Worm (Caenorhabditis elegans): ENCODE results near the gene gcy-23.

Gene gcy-23

ce11 chrIV:3289237-3289636, at the start of gene gcy-23:
gcy-23 (minus strand) TSS chrIV:3289337.
- no peak for TF ChIP-seq Y53G8AR.9 (GFP tag; conservative IDR thresholded peaks at IDR 0.05)
- no peak for TF ChIP-seq tlf-1 (GFP tag; optimal IDR thresholded peaks at IDR 0.05)
- TF ChIP-seq cebp-2 (GFP tag; IDR thresholded peaks at IDR 0.05) = no peak
- TF ChIP-seq ccch-3 (GFP tag; optimal IDR thresholded peaks at IDR 0.05) = no peak
- TF ChIP-seq madf-6 (GFP tag; IDR thresholded peaks at IDR 0.05) = no peak
- TF ChIP-seq Y79H2A.3 (GFP tag; conservative IDR thresholded peaks at IDR 0.05) = no peak
- TF ChIP-seq athp-1 (tag; optimal IDR thresholded peaks at IDR 0.05) = no peak
- TF ChIP-seq snpc-1.3 (tag; optimal IDR thresholded peaks at IDR 0.05; ENCODE audit: insufficient read depth) = no peak
- no peak for TF ChIP-seq repo-1 (tag; optimal IDR thresholded peaks at IDR 0.05)
- no peak for TF ChIP-seq lin-26 (GFP tag; IDR thresholded peaks at IDR 0.05)
- TF ChIP-seq ceh-58 (GFP tag; IDR thresholded peaks at IDR 0.05) = no peak
- TF ChIP-seq T07F8.4 (tag; optimal IDR thresholded peaks at IDR 0.05) = no peak
- no peak for TF ChIP-seq dox-1 (GFP tag; IDR thresholded peaks at IDR 0.05)
- TF ChIP-seq aptf-3 (GFP tag; IDR thresholded peaks at IDR 0.05) = no peak
- no peak for TF ChIP-seq B0336.3 (GFP tag; IDR thresholded peaks at IDR 0.05)
- no peak for TF ChIP-seq attf-6 (GFP tag; IDR thresholded peaks at IDR 0.05)

- TF ChIP-seq bed-1 (GFP tag; IDR thresholded peaks at IDR 0.05) (no peak), ztf-22 (GFP tag; optimal IDR thresholded peaks at IDR 0.05) (no peak), cebp-1 (GFP tag; IDR thresholded peaks at IDR 0.05) (no peak), cebp-1 (tag; optimal IDR thresholded peaks at IDR 0.05) (no peak), madf-3 (GFP tag; IDR thresholded peaks at IDR 0.05) (peak; percentile 99), tlf-1 (GFP tag; optimal IDR thresholded peaks at IDR 0.05) (peak; percentile 43), ekl-4 (GFP tag; IDR thresholded peaks at IDR 0.05) (no peak; the same call in 1 of the 2 replicates), zim-3 (tag; optimal IDR thresholded peaks at IDR 0.05) (no peak), somi-1 (GFP tag; optimal IDR thresholded peaks at IDR 0.05) (no peak), F57C9.4 (tag; optimal IDR thresholded peaks at IDR 0.05) (no peak), nhr-27 (tag; optimal IDR thresholded peaks at IDR 0.05) (no peak), B0336.3 (GFP tag; IDR thresholded peaks at IDR 0.05) (no peak), snpc-1.1 (tag; optimal IDR thresholded peaks at IDR 0.05; ENCODE audit: insufficient read depth) (peak; percentile 4), efl-1 (GFP tag; optimal IDR thresholded peaks at IDR 0.05) (peak; percentile 76), Y53G8AR.9 (GFP tag; conservative IDR thresholded peaks at IDR 0.05) (peak; percentile 63), xnd-1 (tag; optimal IDR thresholded peaks at IDR 0.05) (no peak), lin-26 (GFP tag; IDR thresholded peaks at IDR 0.05) (no peak), dpl-1 (GFP tag; optimal IDR thresholded peaks at IDR 0.05) (peak; percentile 88), hlh-26 (GFP tag; conservative IDR thresholded peaks at IDR 0.05) (no peak), F37B4.10 (GFP tag; IDR thresholded peaks at IDR 0.05) (no peak), zfh-2 (GFP tag; conservative IDR thresholded peaks at IDR 0.05) (no peak), madf-6 (GFP tag; IDR thresholded peaks at IDR 0.05) (peak; percentile 61), F10E7.11 (tag; optimal IDR thresholded peaks at IDR 0.05) (no peak), F52B5.7 (tag; optimal IDR thresholded peaks at IDR 0.05) (no peak), cebp-2 (GFP tag; IDR thresholded peaks at IDR 0.05) (no peak), ztf-6 (GFP tag; IDR thresholded peaks at IDR 0.05) (no peak), B0019.2 (GFP tag; conservative IDR thresholded peaks at IDR 0.05) (no peak), rcor-1 (GFP tag; IDR thresholded peaks at IDR 0.05) (peak; percentile 57), K12H6.12 (tag; optimal IDR thresholded peaks at IDR 0.05) (no peak), tbp1 (GFP tag; optimal IDR thresholded peaks at IDR 0.05) (peak; percentile 56), ztf-26 (tag; optimal IDR thresholded peaks at IDR 0.05) (no peak), ceh-40 (GFP tag; IDR thresholded peaks at IDR 0.05) (no peak), him-1 (tag; optimal IDR thresholded peaks at IDR 0.05) (peak; percentile 9), lir-1 (GFP tag; conservative IDR thresholded peaks at IDR 0.05) (peak; percentile 62), nfyb-1 (GFP tag; IDR thresholded peaks at IDR 0.05) (0 out of 2 replicates have a peak, but pooled peaks have one; percentile 14), hsf-1 (GFP tag; IDR thresholded peaks at IDR 0.05) (peak; percentile 83), ZK185.1 (tag; optimal IDR thresholded peaks at IDR 0.05; ENCODE audit: poor library complexity, severe bottlenecking) (no peak), lsy-27 (tag; optimal IDR thresholded peaks at IDR 0.05; ENCODE audit: borderline replicate concordance, insufficient read depth) (no peak)
Measured at ce11 chrIV:3338676-3339075, 49.5 kb upstream of the gcy-23 start, which contains the start of gene hrpa-1. hrpa-1 (minus strand) TSS chrIV:3338867.

All from whole organism, young adult.